Worm (Caenorhabditis elegans) whole organism, young adult: ENCODE measurements around the gene ifd-1.

Experiments used
- F23B12.7 ChIP-seq: sonication (generic microtip); optimal IDR thresholded peaks from 2 replicates; lab custom pipeline; 2017; ENCODE audit warnings: missing genetic modification characterization, mild to moderate bottlenecking, missing compliant biosample characterization, antibody characterized with exemption, moderate library complexity; ENCODE audit not compliant: insufficient read depth
- F55B11.4 ChIP-seq: sonication (generic microtip); optimal IDR thresholded peaks from 2 replicates; lab custom pipeline; 2016; ENCODE audit warnings: missing compliant biosample characterization, missing genetic modification characterization, borderline replicate concordance; ENCODE audit not compliant: insufficient read depth
- ama-1 ChIP-seq, 3 experiments: fragments of 150-350 bp in 1 of 3; sonication (generic microtip) in 2 of 3; optimal IDR thresholded peaks; 2 replicates each; lab custom pipeline; 2014 to 2018; ENCODE audit warnings: missing biosample characterization in 2 of 3, missing genetic modification characterization in 2 of 3, missing genetic modification reagents in 2 of 3
- bed-2 ChIP-seq: fragments of 200-800 bp; sonication (Bioruptor generic); IDR thresholded peaks from 2 replicates; pipeline ENCODE4 v1.3.6; 2022; ENCODE audit warnings: missing genetic modification reagents, missing genetic modification characterization, missing compliant biosample characterization
- cebp-2 ChIP-seq: fragments of 200-800 bp; sonication (Bioruptor generic); IDR thresholded peaks from 2 replicates; pipeline ENCODE4 v1.3.6; 2022; ENCODE audit warnings: missing genetic modification characterization, missing compliant biosample characterization
- ets-4 ChIP-seq: fragments of 200-800 bp; sonication (Bioruptor generic); optimal IDR thresholded peaks from 2 replicates; lab custom pipeline; 2018; ENCODE audit warnings: mild to moderate bottlenecking, missing genetic modification characterization, missing compliant biosample characterization
- mcd-1 ChIP-seq: fragments of 200-800 bp; sonication (Bioruptor generic); IDR thresholded peaks from 2 replicates; pipeline ENCODE4 v1.3.6; 2022; ENCODE audit warnings: missing genetic modification reagents, missing genetic modification characterization, missing compliant biosample characterization
- mel-28 ChIP-seq: sonication (generic microtip); optimal IDR thresholded peaks from 2 replicates; lab custom pipeline; 2016; ENCODE audit warnings: borderline replicate concordance, mild to moderate bottlenecking, missing genetic modification characterization, missing compliant biosample characterization
- unc-62 ChIP-seq: fragments of 150-350 bp; optimal IDR thresholded peaks from 2 replicates; lab custom pipeline; 2014; ENCODE audit warnings: missing biosample characterization, missing genetic modification reagents, missing genetic modification characterization
- ztf-18 ChIP-seq: sonication (generic microtip); optimal IDR thresholded peaks from 2 replicates; lab custom pipeline; 2016; ENCODE audit warnings: missing genotype, mild to moderate bottlenecking, missing genetic modification characterization, missing compliant biosample characterization

ce11 chrX:8787689-8788222, 36.5 kb downstream of the ifd-1 start:
- TF ChIP-seq bed-2 (GFP tag; lab: Robert Waterston, UW) (no peak), F23B12.7 (no peak), ets-4 (GFP tag; lab: Kevin White, UChicago) (no peak), F55B11.4 (tag; lab: Kevin White, UChicago) (no peak), cebp-2 (no peak), mcd-1 (GFP tag; lab: Robert Waterston, UW) (no peak), ama-1 (optimal IDR thresholded peaks at IDR 0.05; lab: Kevin White, UChicago) (no peak), ama-1 (GFP tag; optimal IDR thresholded peaks at IDR 0.05; lab: Kevin White, UChicago) (no peak), mel-28 (no peak), unc-62 (no peak), ztf-18 (no peak)
